Worm (Caenorhabditis elegans): ENCODE results near the gene C27H6.9.

C27H6.9 gene

ce11 chrV:10002720-10003119 lies 20.1 kb downstream of the C27H6.9 start:
- TF ChIP-seq nhr-25 (tag; optimal IDR thresholded peaks at IDR 0.05) (peak; percentile 78), elt-2 (tag; optimal IDR thresholded peaks at IDR 0.05) (no peak), aly-2 (tag; optimal IDR thresholded peaks at IDR 0.05) (no peak), nfya-1 (tag; optimal IDR thresholded peaks at IDR 0.05; ENCODE audit: insufficient read depth) (peak; percentile 24), unc-62 (GFP tag; optimal IDR thresholded peaks at IDR 0.05) (peak; percentile 78), mdl-1 (tag; optimal IDR thresholded peaks at IDR 0.05) (no peak), egl-27 (tag; optimal IDR thresholded peaks at IDR 0.05) (peak; percentile 5), lsy-12 (tag; optimal IDR thresholded peaks at IDR 0.05) (no peak)

ce11 chrV:10003315-10003969 lies 20.8 kb downstream of the C27H6.9 start:
- TF ChIP-seq nhr-28 (tag; optimal IDR thresholded peaks at IDR 0.05) (no peak), nhr-25 (tag; optimal IDR thresholded peaks at IDR 0.05) (peak; percentile 41), ztf-11 (tag; optimal IDR thresholded peaks at IDR 0.05) (no peak), nhr-43 (tag; optimal IDR thresholded peaks at IDR 0.05; ENCODE audit: poor library complexity, severe bottlenecking) (peak; percentile 52), nhr-77 (tag; optimal IDR thresholded peaks at IDR 0.05) (no peak), egl-27 (tag; optimal IDR thresholded peaks at IDR 0.05) (no peak), ama-1 (optimal IDR thresholded peaks at IDR 0.05) (no peak), pha-4 (tag; optimal IDR thresholded peaks at IDR 0.05) (peak; percentile 76), fkh-10 (GFP tag; optimal IDR thresholded peaks at IDR 0.05) (no peak), lsy-12 (tag; optimal IDR thresholded peaks at IDR 0.05) (no peak), tbx-2 (tag; optimal IDR thresholded peaks at IDR 0.05) (no peak), ceh-9 (tag; optimal IDR thresholded peaks at IDR 0.05) (no peak), snpc-4 (tag; optimal IDR thresholded peaks at IDR 0.05) (peak; percentile 42), sea-2 (GFP tag; optimal IDR thresholded peaks at IDR 0.05) (no peak), lin-39 (tag; optimal IDR thresholded peaks at IDR 0.05) (peak; percentile 38), nhr-76 (tag; optimal IDR thresholded peaks at IDR 0.05) (no peak), nfya-1 (tag; optimal IDR thresholded peaks at IDR 0.05; ENCODE audit: insufficient read depth) (peak; percentile 53), ztf-4 (tag; optimal IDR thresholded peaks at IDR 0.05) (no peak), skn-1 (tag; optimal IDR thresholded peaks at IDR 0.05) (peak; percentile 31), elt-1 (tag; optimal IDR thresholded peaks at IDR 0.05) (no peak), nhr-23 (tag; optimal IDR thresholded peaks at IDR 0.05) (peak; percentile 44), nhr-237 (tag; optimal IDR thresholded peaks at IDR 0.05) (no peak), elt-3 (tag; optimal IDR thresholded peaks at IDR 0.05) (no peak), eor-1 (tag; optimal IDR thresholded peaks at IDR 0.05) (no peak), unc-62 (GFP tag; optimal IDR thresholded peaks at IDR 0.05) (no peak), ZK546.5 (tag; optimal IDR thresholded peaks at IDR 0.05) (no peak), jun-1 (tag; optimal IDR thresholded peaks at IDR 0.05) (peak; percentile 8), hmg-11 (tag; optimal IDR thresholded peaks at IDR 0.05) (peak; percentile 57), lin-15B (tag; optimal IDR thresholded peaks at IDR 0.05) (peak; percentile 73), zag-1 (tag; optimal IDR thresholded peaks at IDR 0.05) (no peak), pqm-1 (tag; optimal IDR thresholded peaks at IDR 0.05) (peak; percentile 50), ceh-82 (tag; optimal IDR thresholded peaks at IDR 0.05) (no peak), unc-39 (tag; optimal IDR thresholded peaks at IDR 0.05) (no peak), nhr-12 (tag; optimal IDR thresholded peaks at IDR 0.05) (no peak), nhr-11 (tag; optimal IDR thresholded peaks at IDR 0.05) (no peak), elt-2 (tag; optimal IDR thresholded peaks at IDR 0.05) (peak; percentile 79)

- peak; percentile 53 for TF ChIP-seq pha-4 (tag; optimal IDR thresholded peaks at IDR 0.05)
Observed at ce11 chrV:10004048-10004761, 21.5 kb downstream of the C27H6.9 start, which contains the start of gene uda-1. uda-1 (plus strand) TSS chrV:10004755.

All from whole organism, L3 larva.